Fruit fly (Drosophila melanogaster) whole organism, embryonic: ENCODE results near the gene mgr.

ENCODE experiments used
- Asciz ChIP-seq: fragments of 200-800 bp; sonication (Bioruptor generic); optimal IDR thresholded peaks from 2 replicates; lab custom pipeline; 2017; ENCODE audit warnings: missing biosample characterization, mild to moderate bottlenecking, missing genetic modification characterization, missing genetic modification reagents
- CG10274 ChIP-seq: fragments of 200-800 bp; sonication (Bioruptor generic); optimal IDR thresholded peaks from 3 replicates; lab custom pipeline; 2017; ENCODE audit warnings: missing biosample characterization, mild to moderate bottlenecking, missing genetic modification characterization
- CG13123 ChIP-seq: fragments of 200-800 bp; sonication (Bioruptor generic); optimal IDR thresholded peaks from 2 replicates; lab custom pipeline; 2016; ENCODE audit warnings: missing biosample characterization, missing genetic modification characterization
- CG13287 ChIP-seq: fragments of 200-800 bp; sonication (Bioruptor generic); IDR thresholded peaks from 2 replicates; pipeline ENCODE4 v1.3.6; 2022; ENCODE audit warnings: missing biosample characterization, missing genetic modification characterization; ENCODE audit not compliant: partially characterized antibody
- CG13775 ChIP-seq: fragments of 200-800 bp; sonication (Bioruptor generic); optimal IDR thresholded peaks from 3 replicates; lab custom pipeline; 2017; ENCODE audit warnings: missing biosample characterization, mild to moderate bottlenecking, missing genetic modification characterization
- CG15479 ChIP-seq: fragments of 200-800 bp; sonication (Bioruptor generic); optimal IDR thresholded peaks from 3 replicates; lab custom pipeline; 2019; ENCODE audit warnings: missing biosample characterization, mild to moderate bottlenecking, missing genetic modification characterization, moderate library complexity
- CG1603 ChIP-seq: fragments of 200-800 bp; sonication (Bioruptor generic); optimal IDR thresholded peaks from 2 replicates; lab custom pipeline; 2019; ENCODE audit warnings: missing biosample characterization, mild to moderate bottlenecking, missing genetic modification characterization, moderate library complexity
- CG18262 ChIP-seq: fragments of 200-800 bp; optimal IDR thresholded peaks from 3 replicates; lab custom pipeline; 2019; ENCODE audit warnings: missing biosample characterization, mild to moderate bottlenecking, missing genetic modification characterization, moderate library complexity
- CG2712 ChIP-seq: fragments of 200-800 bp; optimal IDR thresholded peaks from 3 replicates; lab custom pipeline; 2019; ENCODE audit warnings: missing biosample characterization, mild to moderate bottlenecking, missing genetic modification characterization, moderate library complexity
- CG34376 ChIP-seq: fragments of 200-800 bp; sonication (Bioruptor generic); optimal IDR thresholded peaks from 2 replicates; lab custom pipeline; 2018; ENCODE audit warnings: missing biosample characterization, mild to moderate bottlenecking, missing genetic modification characterization
- CG34422 ChIP-seq: fragments of 200-800 bp; sonication (Bioruptor generic); IDR thresholded peaks from 3 replicates; pipeline ENCODE4 v1.3.6; 2022; ENCODE audit warnings: missing biosample characterization, missing genetic modification characterization
- CG3838 ChIP-seq: fragments of 200-800 bp; sonication (Bioruptor generic); optimal IDR thresholded peaks from 3 replicates; lab custom pipeline; 2016; ENCODE audit warnings: missing biosample characterization, missing genetic modification characterization
- CG8478 ChIP-seq: fragments of >200 bp; optimal IDR thresholded peaks from 2 replicates; lab custom pipeline; 2018
- CG8765 ChIP-seq: fragments of 200-800 bp; sonication (Bioruptor generic); IDR thresholded peaks from 2 replicates; pipeline ENCODE4 v1.3.6; 2022; ENCODE audit warnings: missing biosample characterization, missing genetic modification characterization
- CG9215 ChIP-seq: fragments of 200-800 bp; sonication (Bioruptor generic); IDR thresholded peaks from 2 replicates; pipeline ENCODE4 v1.3.6; 2022; ENCODE audit warnings: missing biosample characterization, missing genetic modification characterization
- CG9609 ChIP-seq: fragments of 200-800 bp; sonication (Bioruptor generic); optimal IDR thresholded peaks from 3 replicates; lab custom pipeline; 2016; ENCODE audit warnings: missing biosample characterization, missing genetic modification characterization
- CoRest ChIP-seq: fragments of 200-800 bp; sonication (Bioruptor generic); optimal IDR thresholded peaks from 3 replicates; lab custom pipeline; 2018; ENCODE audit warnings: missing biosample characterization, mild to moderate bottlenecking, missing genetic modification characterization, moderate library complexity
- Doc2 ChIP-seq: fragments of 200-800 bp; sonication (Bioruptor generic); IDR thresholded peaks from 2 replicates; pipeline ENCODE4 v1.3.6; 2022; ENCODE audit warnings: missing biosample characterization, missing genetic modification characterization
- MTF-1 ChIP-seq: fragments of 200-800 bp; sonication (Bioruptor generic); optimal IDR thresholded peaks from 2 replicates; lab custom pipeline; 2018; ENCODE audit warnings: missing biosample characterization, mild to moderate bottlenecking, missing genetic modification characterization, borderline replicate concordance
- Myb ChIP-seq: fragments of 200-800 bp; sonication (Bioruptor generic); optimal IDR thresholded peaks from 2 replicates; lab custom pipeline; 2016; ENCODE audit warnings: missing biosample characterization, missing genetic modification characterization
- NfI ChIP-seq: fragments of 200-800 bp; sonication (Bioruptor generic); optimal IDR thresholded peaks from 3 replicates; lab custom pipeline; 2018; ENCODE audit warnings: missing biosample characterization, mild to moderate bottlenecking, missing genetic modification characterization, moderate library complexity
- Opbp ChIP-seq: fragments of 200-800 bp; sonication (Bioruptor generic); IDR thresholded peaks from 3 replicates; pipeline ENCODE4 v1.3.6; 2022; ENCODE audit warnings: missing biosample characterization, missing genetic modification characterization; ENCODE audit not compliant: partially characterized antibody
- Rfx ChIP-seq: fragments of 200-800 bp; sonication (Bioruptor generic); IDR thresholded peaks from 2 replicates; pipeline ENCODE4 v1.3.6; 2022; ENCODE audit warnings: missing biosample characterization, missing genetic modification characterization
- Sry-δ ChIP-seq: fragments of 200-800 bp; sonication (Bioruptor generic); optimal IDR thresholded peaks from 2 replicates; lab custom pipeline; 2016; ENCODE audit warnings: missing biosample characterization, missing genetic modification characterization
- Xrp1 ChIP-seq: fragments of 200-800 bp; sonication (Bioruptor generic); IDR thresholded peaks from 2 replicates; pipeline ENCODE4 v1.3.6; 2022; ENCODE audit warnings: missing biosample characterization, missing genetic modification characterization
- bcd ChIP-seq: fragments of 200-800 bp; sonication (Bioruptor generic); optimal IDR thresholded peaks from 2 replicates; lab custom pipeline; 2017; ENCODE audit warnings: missing biosample characterization, mild to moderate bottlenecking, missing genetic modification characterization
- caup ChIP-seq: fragments of 200-800 bp; sonication (Bioruptor generic); optimal IDR thresholded peaks from 3 replicates; lab custom pipeline; 2017; ENCODE audit warnings: missing biosample characterization, mild to moderate bottlenecking, missing genetic modification characterization, moderate library complexity; ENCODE audit not compliant: severe bottlenecking
- chinmo ChIP-seq: fragments of 200-800 bp; sonication (Bioruptor generic); IDR thresholded peaks from 4 replicates; pipeline ENCODE4 v1.3.6; 2022; ENCODE audit warnings: missing biosample characterization, missing genetic modification characterization; ENCODE audit not compliant: partially characterized antibody
- dan ChIP-seq: fragments of 200-800 bp; sonication (Bioruptor generic); IDR thresholded peaks from 2 replicates; pipeline ENCODE4 v1.3.6; 2022; ENCODE audit warnings: missing biosample characterization, missing genetic modification characterization
- disco-r ChIP-seq: fragments of 200-800 bp; sonication (Bioruptor generic); optimal IDR thresholded peaks from 2 replicates; lab custom pipeline; 2016; ENCODE audit warnings: missing biosample characterization, missing genetic modification characterization
- dm ChIP-seq: fragments of 200-800 bp; sonication (Bioruptor generic); optimal IDR thresholded peaks from 3 replicates; lab custom pipeline; 2016; ENCODE audit warnings: missing biosample characterization, missing genetic modification characterization
- dmrt11E ChIP-seq: fragments of 200-800 bp; sonication (Bioruptor generic); optimal IDR thresholded peaks from 3 replicates; lab custom pipeline; 2018; ENCODE audit warnings: missing biosample characterization, mild to moderate bottlenecking, missing genetic modification characterization, moderate library complexity
- exex ChIP-seq: fragments of 200-800 bp; sonication (Bioruptor generic); optimal IDR thresholded peaks from 4 replicates; lab custom pipeline; 2018; ENCODE audit warnings: missing biosample characterization, mild to moderate bottlenecking, missing genetic modification characterization, moderate library complexity
- eyg ChIP-seq: fragments of 200-800 bp; sonication (Bioruptor generic); optimal IDR thresholded peaks from 3 replicates; lab custom pipeline; 2016; ENCODE audit warnings: missing biosample characterization, missing genetic modification characterization
- ftz-f1 ChIP-seq: fragments of 200-800 bp; sonication (Bioruptor generic); optimal IDR thresholded peaks from 2 replicates; lab custom pipeline; 2016; ENCODE audit warnings: missing biosample characterization, missing genetic modification characterization
- gem ChIP-seq: fragments of 200-800 bp; sonication (Bioruptor generic); optimal IDR thresholded peaks from 2 replicates; lab custom pipeline; 2019; ENCODE audit warnings: missing biosample characterization, mild to moderate bottlenecking, missing genetic modification characterization, moderate library complexity
- hb ChIP-seq: fragments of 200-800 bp; sonication (Bioruptor generic); IDR thresholded peaks from 3 replicates; pipeline ENCODE4 v1.3.6; 2022; ENCODE audit warnings: missing biosample characterization, missing genetic modification characterization; ENCODE audit not compliant: partially characterized antibody
- ken ChIP-seq: fragments of 200-800 bp; sonication (Bioruptor generic); IDR thresholded peaks from 3 replicates; pipeline ENCODE4 v1.3.6; 2022; ENCODE audit warnings: missing biosample characterization, missing genetic modification characterization
- pan ChIP-seq, 4 experiments: fragments of >200 bp in 3 of 4; fragments of 200-800 bp in 1 of 4; sonication (Bioruptor generic) in 1 of 4; optimal IDR thresholded peaks in 3 of 4; IDR thresholded peaks in 1 of 4; 2 replicates each; pipeline versions ENCODE4 v1.3.6 to Lab custom; 2017 to 2022; ENCODE audit warnings: missing biosample characterization in 2 of 4, missing genetic modification characterization in 2 of 4, mixed read lengths in 1 of 4
- pfk ChIP-seq: fragments of 200-800 bp; sonication (Bioruptor generic); optimal IDR thresholded peaks from 2 replicates; lab custom pipeline; 2018; ENCODE audit warnings: missing biosample characterization, mild to moderate bottlenecking, missing genetic modification characterization, moderate library complexity
- pros ChIP-seq: fragments of 200-800 bp; sonication (Bioruptor generic); optimal IDR thresholded peaks from 3 replicates; lab custom pipeline; 2019; ENCODE audit warnings: missing biosample characterization, mild to moderate bottlenecking, missing genetic modification characterization, moderate library complexity
- sens ChIP-seq: fragments of 200-800 bp; sonication (Bioruptor generic); peaks from one replicate; lab custom pipeline; 2016; ENCODE audit warnings: missing biosample characterization, missing genetic modification characterization
- seq ChIP-seq: fragments of 200-800 bp; sonication (Bioruptor generic); IDR thresholded peaks from 2 replicates; pipeline ENCODE4 v1.3.6; 2022; ENCODE audit warnings: missing biosample characterization, missing genetic modification characterization
- tio ChIP-seq: fragments of 200-800 bp; sonication (Bioruptor generic); optimal IDR thresholded peaks from 2 replicates; lab custom pipeline; 2017; ENCODE audit warnings: missing biosample characterization, missing genetic modification characterization, inconsistent platforms
- toy ChIP-seq: fragments of 200-800 bp; sonication (Bioruptor generic); IDR thresholded peaks from 2 replicates; pipeline ENCODE4 v1.3.6; 2022; ENCODE audit warnings: missing biosample characterization, missing genetic modification characterization
- trh ChIP-seq: fragments of 200-800 bp; sonication (Bioruptor generic); optimal IDR thresholded peaks from 2 replicates; lab custom pipeline; 2016; ENCODE audit warnings: missing biosample characterization, missing genetic modification characterization
- ttk ChIP-seq: fragments of 200-800 bp; sonication (Bioruptor generic); IDR thresholded peaks from 2 replicates; pipeline ENCODE4 v2.1.2; 2022; ENCODE audit warnings: missing biosample characterization, missing genetic modification characterization
- twi ChIP-seq: fragments of 200-800 bp; optimal IDR thresholded peaks from 2 replicates; lab custom pipeline; 2019; ENCODE audit warnings: missing biosample characterization, mild to moderate bottlenecking, missing genetic modification characterization, moderate library complexity
- yki ChIP-seq: fragments of >200 bp; optimal IDR thresholded peaks from 3 replicates; lab custom pipeline; 2018
- zen ChIP-seq: fragments of 200-800 bp; sonication (Bioruptor generic); optimal IDR thresholded peaks from 3 replicates; lab custom pipeline; 2018; ENCODE audit warnings: missing biosample characterization, mild to moderate bottlenecking, missing genetic modification characterization, moderate library complexity

Gene mgr

DNA sequence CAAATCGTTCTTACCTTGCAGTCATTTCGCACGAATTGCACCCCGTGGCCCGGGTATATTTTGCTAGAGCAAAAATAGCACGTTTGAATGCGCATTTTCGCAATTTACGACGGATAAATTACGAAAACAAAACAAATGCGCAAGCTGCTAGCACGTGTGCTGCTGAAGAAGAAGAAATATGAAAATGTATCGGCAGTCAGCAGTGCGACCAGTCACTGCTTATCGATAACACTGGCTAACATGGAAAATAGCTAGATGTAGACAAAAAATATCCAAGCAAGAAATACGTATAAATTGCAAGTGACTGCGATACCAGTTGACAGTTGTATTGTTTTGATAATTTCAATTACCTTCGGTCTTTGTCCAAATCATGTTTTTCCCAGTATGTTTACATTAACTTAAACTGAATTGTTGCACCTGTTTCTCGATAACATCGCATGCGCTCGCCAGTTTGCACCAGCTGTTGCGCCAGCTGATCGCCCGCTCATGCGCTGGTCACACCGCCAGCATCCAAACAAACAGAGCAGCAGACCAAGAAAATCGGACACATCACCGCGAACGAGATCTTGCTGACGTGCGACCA lies 21.8 kb upstream of the mgr start, which contains the start of the genes RpL24-like and CG5276 (continued):
- TF ChIP-seq CG34376 (GFP tag; lab: Kevin White, UChicago): no peak
- TF ChIP-seq tio (GFP tag; lab: Kevin White, UChicago): no peak
- no peak for TF ChIP-seq dan (GFP tag; lab: Robert Waterston, UW)
- TF ChIP-seq dm (GFP tag; lab: Kevin White, UChicago): peak; percentile 98
- TF ChIP-seq CG13775 (GFP tag; lab: Kevin White, UChicago): peak; percentile 48
- peak; percentile 80 for TF ChIP-seq Sry-δ (GFP tag; lab: Kevin White, UChicago)
- no peak for TF ChIP-seq ken
- TF ChIP-seq CG13287 (GFP tag; lab: Robert Waterston, UW): peak; percentile 77
- no peak for TF ChIP-seq seq (GFP tag; lab: Robert Waterston, UW)
- TF ChIP-seq twi (tag; lab: Kevin White, UChicago): peak; percentile 60
- TF ChIP-seq hb (GFP tag; lab: Robert Waterston, UW): no peak
- peak; percentile 74; the same call in 1 of the 3 replicates for TF ChIP-seq CG34422 (GFP tag; lab: Robert Waterston, UW)
- TF ChIP-seq bcd (GFP tag; lab: Kevin White, UChicago): no peak
- TF ChIP-seq CG9609: no peak
- peak; percentile 42 for TF ChIP-seq CG2712
- no peak for TF ChIP-seq sens (GFP tag; lab: Kevin White, UChicago)
- TF ChIP-seq NfI (GFP tag; lab: Kevin White, UChicago): no peak
- no peak for TF ChIP-seq CG18262
- peak; percentile 83 for TF ChIP-seq CG1603 (tag; lab: Kevin White, UChicago)
- peak; percentile 14 for TF ChIP-seq CoRest (tag; lab: Kevin White, UChicago)
- TF ChIP-seq zen: peak; percentile 48
- TF ChIP-seq chinmo: 0 out of 4 replicates have a peak, but pooled peaks have one; percentile 60
- TF ChIP-seq CG3838 (GFP tag; lab: Kevin White, UChicago): no peak
- no peak for TF ChIP-seq Doc2 (GFP tag; lab: Robert Waterston, UW)
- no peak for TF ChIP-seq toy
- no peak for TF ChIP-seq CG9215 (GFP tag; lab: Robert Waterston, UW)
- no peak for TF ChIP-seq ttk
- 0 out of 3 replicates have a peak, but pooled peaks have one; percentile 16 for TF ChIP-seq Opbp (GFP tag; lab: Robert Waterston, UW)
- TF ChIP-seq Xrp1 (GFP tag; lab: Robert Waterston, UW): no peak
- no peak for TF ChIP-seq trh
- no peak for TF ChIP-seq caup (GFP tag; lab: Kevin White, UChicago)
- TF ChIP-seq CG13123 (GFP tag; lab: Kevin White, UChicago): no peak
- TF ChIP-seq Asciz (GFP tag; lab: Kevin White, UChicago): no peak
- no peak for TF ChIP-seq yki (lab: Kevin White, UChicago)
- peak; percentile 5 for TF ChIP-seq ftz-f1 (GFP tag; lab: Kevin White, UChicago)
- TF ChIP-seq Rfx (GFP tag; lab: Robert Waterston, UW): no peak; the same call in 1 of the 2 replicates
- no peak for TF ChIP-seq gem (tag; lab: Kevin White, UChicago)
- TF ChIP-seq pfk (GFP tag; lab: Kevin White, UChicago): no peak
- no peak for TF ChIP-seq CG8765
- TF ChIP-seq pros (GFP tag; lab: Kevin White, UChicago): no peak
- peak; percentile 95 for TF ChIP-seq CG15479
- TF ChIP-seq pan (optimal IDR thresholded peaks at IDR 0.05; lab: Kevin White, UChicago): no peak
- no peak for TF ChIP-seq pan (GFP tag; optimal IDR thresholded peaks at IDR 0.05 in 1 of 2, IDR thresholded peaks at IDR 0.05 in 1 of 2)
- TF ChIP-seq CG8478 (lab: Kevin White, UChicago): no peak
- no peak for TF ChIP-seq exex
- peak; percentile 15 for TF ChIP-seq Myb
- no peak for TF ChIP-seq disco-r (GFP tag; lab: Kevin White, UChicago)
- peak; percentile 0 for TF ChIP-seq dmrt11E (tag; lab: Kevin White, UChicago)
- no peak for TF ChIP-seq CG10274 (GFP tag; lab: Kevin White, UChicago)
- TF ChIP-seq MTF-1 (GFP tag; lab: Kevin White, UChicago): no peak
- no peak for TF ChIP-seq eyg (GFP tag; lab: Kevin White, UChicago)
